Worm (Caenorhabditis elegans): ENCODE results near the gene parg-1.

Gene parg-1

DNA sequence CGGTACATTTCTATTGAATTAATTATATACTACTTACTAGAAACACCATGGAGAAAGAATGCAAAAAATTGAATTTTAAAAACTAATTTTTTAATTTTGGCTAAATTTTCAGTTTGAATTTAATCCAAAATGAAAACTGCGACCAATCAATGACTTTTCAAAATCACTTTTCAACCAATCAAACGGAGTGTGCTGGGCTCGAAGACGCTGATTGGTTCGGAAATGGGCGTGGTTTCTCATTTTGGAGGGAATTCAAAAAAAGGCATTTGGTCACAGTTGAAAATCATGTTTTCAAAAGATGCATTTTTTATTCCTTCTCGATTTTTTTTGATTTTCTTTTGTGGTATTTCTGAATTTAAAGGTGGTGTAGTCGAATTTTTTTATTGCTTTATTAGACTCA lies 2.9 kb downstream of the parg-1 start:
- TF ChIP-seq ceh-22 (tag; optimal IDR thresholded peaks at IDR 0.05), result no peak
- peak; percentile 73 for TF ChIP-seq nfya-1 (tag; optimal IDR thresholded peaks at IDR 0.05)
- TF ChIP-seq odd-2 (tag; optimal IDR thresholded peaks at IDR 0.05), result no peak

DNA sequence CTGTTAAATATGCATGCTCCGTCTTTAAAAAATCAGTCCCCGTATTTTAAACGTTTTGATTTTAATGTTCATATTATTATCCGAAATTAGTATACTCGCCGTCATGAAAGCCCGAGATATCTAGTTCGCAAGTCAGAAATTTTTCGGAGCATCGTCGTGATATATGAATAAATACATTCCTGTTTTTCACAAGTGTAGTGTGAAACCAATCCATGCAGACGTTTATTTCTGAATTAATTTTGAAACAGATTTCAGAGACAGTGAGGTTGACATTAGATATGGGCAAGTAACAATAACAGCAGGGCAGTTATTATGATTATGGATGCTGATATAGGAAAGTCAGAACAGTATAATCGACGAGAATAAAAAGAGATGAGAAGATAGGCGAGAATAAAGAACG lies 6.4 kb downstream of the parg-1 start:
- TF ChIP-seq Y22D7AL.16 (tag; optimal IDR thresholded peaks at IDR 0.05) (no peak), odd-2 (tag; optimal IDR thresholded peaks at IDR 0.05) (no peak), pax-1 (tag; optimal IDR thresholded peaks at IDR 0.05) (no peak), nfya-1 (tag; optimal IDR thresholded peaks at IDR 0.05) (no peak), ceh-18 (tag; optimal IDR thresholded peaks at IDR 0.05) (no peak), nhr-232 (tag; optimal IDR thresholded peaks at IDR 0.05) (no peak)

- TF ChIP-seq Y22D7AL.16 (tag; optimal IDR thresholded peaks at IDR 0.05) (no peak), unc-42 (tag; optimal IDR thresholded peaks at IDR 0.05) (no peak), unc-86 (tag; optimal IDR thresholded peaks at IDR 0.05) (no peak), hlh-8 (tag; optimal IDR thresholded peaks at IDR 0.05) (no peak), zip-5 (tag; optimal IDR thresholded peaks at IDR 0.05) (no peak), gmeb-2 (tag; optimal IDR thresholded peaks at IDR 0.05) (no peak), ceh-22 (tag; optimal IDR thresholded peaks at IDR 0.05) (no peak), pqm-1 (tag; optimal IDR thresholded peaks at IDR 0.05) (no peak), lin-11 (tag; optimal IDR thresholded peaks at IDR 0.05) (no peak), pha-4 (tag; optimal IDR thresholded peaks at IDR 0.05) (no peak), ceh-14 (tag; optimal IDR thresholded peaks at IDR 0.05) (no peak), rnt-1 (tag; optimal IDR thresholded peaks at IDR 0.05) (no peak), tbx-2 (tag; optimal IDR thresholded peaks at IDR 0.05) (no peak), ceh-24 (tag; optimal IDR thresholded peaks at IDR 0.05) (no peak), ttx-3 (tag; optimal IDR thresholded peaks at IDR 0.05) (no peak), ceh-45 (GFP tag; IDR thresholded peaks at IDR 0.05) (no peak), ceh-18 (tag; optimal IDR thresholded peaks at IDR 0.05) (no peak), pat-9 (tag; optimal IDR thresholded peaks at IDR 0.05) (no peak), ama-1 (optimal IDR thresholded peaks at IDR 0.05) (no peak), K02D7.2 (tag; optimal IDR thresholded peaks at IDR 0.05) (no peak)
Measured at ce11 chrIV:8754146-8754545, 8.1 kb downstream of the parg-1 start.

DNA sequence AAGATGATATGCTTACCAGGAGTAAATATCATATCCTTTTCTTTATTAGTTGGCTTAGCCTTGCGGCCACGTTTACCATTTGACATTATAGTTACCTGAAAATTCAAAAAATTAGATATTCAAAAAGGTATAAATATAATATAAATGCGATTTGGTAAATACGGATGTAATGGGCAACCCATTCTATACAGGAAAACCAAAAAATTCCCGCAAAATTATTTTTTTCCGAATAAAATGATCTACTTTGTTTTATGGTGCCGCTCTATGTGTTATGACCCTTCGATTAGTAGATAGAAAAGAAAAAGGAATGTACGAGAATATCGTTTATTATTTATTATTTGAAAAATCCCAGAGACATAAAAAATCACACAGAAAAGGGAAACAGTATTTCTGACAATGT lies 8.7 kb downstream of the parg-1 start, which contains the start of gene elli-1:
TSS of gene elli-1 (minus strand) at position 101 of the 400 bp plus-strand sequence.
- TF ChIP-seq npax-4 (tag; optimal IDR thresholded peaks at IDR 0.05) (no peak), mec-3 (tag; optimal IDR thresholded peaks at IDR 0.05; ENCODE audit: borderline replicate concordance) (no peak), odd-2 (tag; optimal IDR thresholded peaks at IDR 0.05) (no peak), F13H6.1 (tag; optimal IDR thresholded peaks at IDR 0.05) (no peak), eyg-1 (tag; optimal IDR thresholded peaks at IDR 0.05) (no peak), lim-6 (tag; optimal IDR thresholded peaks at IDR 0.05) (no peak), pha-2 (tag; optimal IDR thresholded peaks at IDR 0.05) (no peak), sox-4 (tag; optimal IDR thresholded peaks at IDR 0.05) (no peak)

DNA sequence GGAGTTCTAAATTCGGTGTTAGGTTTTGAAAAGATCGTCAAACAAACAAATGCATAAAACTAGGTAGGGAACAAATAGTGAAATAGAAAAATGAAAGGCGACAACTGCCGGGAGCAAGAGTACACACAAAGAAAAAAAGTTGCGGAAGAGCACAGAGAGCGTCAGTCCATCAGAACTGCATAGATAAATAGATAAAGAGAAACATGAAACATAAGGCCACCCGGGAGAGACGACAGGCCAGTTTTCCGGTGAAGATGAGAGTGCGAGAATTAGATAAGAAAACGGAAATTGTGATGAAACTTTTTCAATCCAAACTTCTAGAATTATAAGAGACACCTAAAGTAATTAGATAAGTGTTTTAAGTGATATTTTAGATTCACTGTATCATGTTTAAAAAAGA lies 11.7 kb downstream of the parg-1 start:
- TF ChIP-seq mec-3 (tag; optimal IDR thresholded peaks at IDR 0.05; ENCODE audit: borderline replicate concordance) (no peak), T23F11.4 (GFP tag; optimal IDR thresholded peaks at IDR 0.05) (no peak), ceh-18 (tag; optimal IDR thresholded peaks at IDR 0.05) (peak; percentile 14), unc-42 (tag; optimal IDR thresholded peaks at IDR 0.05) (peak; percentile 19)

ce11 chrIV:8758620-8759019 lies 12.6 kb downstream of the parg-1 start:
- no peak for TF ChIP-seq pax-1 (tag; optimal IDR thresholded peaks at IDR 0.05)
- TF ChIP-seq mec-3 (tag; optimal IDR thresholded peaks at IDR 0.05; ENCODE audit: borderline replicate concordance), result no peak
- no peak for TF ChIP-seq tbx-7 (tag; optimal IDR thresholded peaks at IDR 0.05)
- TF ChIP-seq ttx-3 (tag; optimal IDR thresholded peaks at IDR 0.05), result no peak
- TF ChIP-seq ceh-31 (tag; optimal IDR thresholded peaks at IDR 0.05), result peak; percentile 17
- peak; percentile 25 for TF ChIP-seq nfya-1 (tag; optimal IDR thresholded peaks at IDR 0.05)
- peak; percentile 35 for TF ChIP-seq unc-42 (tag; optimal IDR thresholded peaks at IDR 0.05)
- TF ChIP-seq K02D7.2 (tag; optimal IDR thresholded peaks at IDR 0.05), result no peak
- peak; percentile 4 for TF ChIP-seq ceh-14 (tag; optimal IDR thresholded peaks at IDR 0.05)
